Worm (Caenorhabditis elegans): ENCODE measurements around the gene col-75.

The col-75 gene

ce11 chrII:6425993-6426392 lies at the start of gene col-75:
TSS of gene col-75 (plus strand) at chrII:6426293.
- TF ChIP-seq hlh-1 (tag; optimal IDR thresholded peaks at IDR 0.05): no peak
- no peak for TF ChIP-seq nhr-2 (tag; optimal IDR thresholded peaks at IDR 0.05)
- no peak for TF ChIP-seq nhr-28 (tag; optimal IDR thresholded peaks at IDR 0.05)
- TF ChIP-seq ceh-43 (GFP tag; optimal IDR thresholded peaks at IDR 0.05): no peak

- no peak for TF ChIP-seq bed-3 (GFP tag; optimal IDR thresholded peaks at IDR 0.05)
- no peak for TF ChIP-seq ham-2 (GFP tag; optimal IDR thresholded peaks at IDR 0.05)
- no peak for TF ChIP-seq ceh-39 (tag; optimal IDR thresholded peaks at IDR 0.05)
- no peak for TF ChIP-seq pha-4 (tag; optimal IDR thresholded peaks at IDR 0.05)
- TF ChIP-seq ztf-11 (tag; optimal IDR thresholded peaks at IDR 0.05): no peak
- TF ChIP-seq nhr-76 (tag; optimal IDR thresholded peaks at IDR 0.05): no peak
- TF ChIP-seq cnd-1 (tag; optimal IDR thresholded peaks at IDR 0.05): no peak
- TF ChIP-seq lsy-2 (tag; optimal IDR thresholded peaks at IDR 0.05): no peak
- no peak for TF ChIP-seq ces-1 (GFP tag; optimal IDR thresholded peaks at IDR 0.05)
- no peak for TF ChIP-seq hlh-1 (tag; optimal IDR thresholded peaks at IDR 0.05)
- no peak for TF ChIP-seq mls-2 (tag; optimal IDR thresholded peaks at IDR 0.05)
- no peak for TF ChIP-seq M03D4.4 (tag; optimal IDR thresholded peaks at IDR 0.05)
- TF ChIP-seq snpc-4 (tag; optimal IDR thresholded peaks at IDR 0.05): no peak
Observed at ce11 chrII:6376693-6377092, 49.4 kb upstream of the col-75 start.

- TF ChIP-seq cnd-1 (tag; optimal IDR thresholded peaks at IDR 0.05) (no peak), ceh-39 (tag; optimal IDR thresholded peaks at IDR 0.05) (no peak), zip-8 (tag; optimal IDR thresholded peaks at IDR 0.05) (no peak), flh-1 (GFP tag; optimal IDR thresholded peaks at IDR 0.05) (no peak), M03D4.4 (tag; optimal IDR thresholded peaks at IDR 0.05) (no peak), elt-1 (tag; optimal IDR thresholded peaks at IDR 0.05; ENCODE audit: borderline replicate concordance, insufficient read depth) (no peak), elt-3 (tag; optimal IDR thresholded peaks at IDR 0.05) (no peak), hlh-1 (tag; optimal IDR thresholded peaks at IDR 0.05) (no peak), ceh-83 (GFP tag; optimal IDR thresholded peaks at IDR 0.05) (no peak), sptf-1 (tag; optimal IDR thresholded peaks at IDR 0.05) (no peak), lin-32 (GFP tag; optimal IDR thresholded peaks at IDR 0.05) (no peak)
Observed at ce11 chrII:6377381-6377948, 48.6 kb upstream of the col-75 start.

ce11 chrII:6379038-6379563 lies 47.0 kb upstream of the col-75 start:
- TF ChIP-seq tbx-8 (GFP tag; optimal IDR thresholded peaks at IDR 0.05) (no peak), lin-32 (GFP tag; optimal IDR thresholded peaks at IDR 0.05) (no peak), mab-5 (tag; optimal IDR thresholded peaks at IDR 0.05) (no peak), unc-62 (GFP tag; optimal IDR thresholded peaks at IDR 0.05) (no peak), lin-13 (tag; optimal IDR thresholded peaks at IDR 0.05) (no peak)

- no peak for TF ChIP-seq unc-39 (tag; optimal IDR thresholded peaks at IDR 0.05)
Observed at ce11 chrII:6380866-6381265, 45.2 kb upstream of the col-75 start, which contains the start of gene F58F12.12. TSS of gene F58F12.12 (plus strand) at chrII:6381166.

- TF ChIP-seq ces-1 (GFP tag; optimal IDR thresholded peaks at IDR 0.05) (peak; percentile 22), sptf-1 (tag; optimal IDR thresholded peaks at IDR 0.05) (peak; percentile 12), mep-1 (tag; optimal IDR thresholded peaks at IDR 0.05) (peak; percentile 66), lsy-2 (tag; optimal IDR thresholded peaks at IDR 0.05) (peak; percentile 47), lin-13 (tag; optimal IDR thresholded peaks at IDR 0.05) (peak; percentile 38), blmp-1 (tag; optimal IDR thresholded peaks at IDR 0.05) (no peak), nhr-237 (tag; optimal IDR thresholded peaks at IDR 0.05) (peak; percentile 43), nhr-2 (tag; optimal IDR thresholded peaks at IDR 0.05) (no peak)
Observed at ce11 chrII:6383183-6383695, 42.9 kb upstream of the col-75 start, which contains the start of gene F58F12.1. TSS of gene F58F12.1 (plus strand) at chrII:6383645.
